Worm (Caenorhabditis elegans) whole organism, L1 larva: Measurements from ENCODE around the gene C04F5.9.

Experiments used
- C34B4.2 ChIP-seq: sonication (generic microtip); optimal IDR thresholded peaks from 2 replicates; lab custom pipeline; 2017; ENCODE audit warnings: mild to moderate bottlenecking, missing genetic modification characterization, missing compliant biosample characterization
- F16B12.6 ChIP-seq: fragments of 150-350 bp; optimal IDR thresholded peaks from 2 replicates; lab custom pipeline; 2014; ENCODE audit warnings: missing biosample characterization, missing genetic modification characterization
- Y116A8C.19 ChIP-seq: sonication (generic microtip); optimal IDR thresholded peaks from 2 replicates; lab custom pipeline; 2016; ENCODE audit warnings: missing compliant biosample characterization, missing genetic modification characterization, borderline replicate concordance
- aha-1 ChIP-seq: fragments of 150-350 bp; optimal IDR thresholded peaks from 2 replicates; lab custom pipeline; 2014; ENCODE audit warnings: missing biosample characterization, missing genetic modification characterization
- alr-1 ChIP-seq: fragments of 200-800 bp; sonication (Bioruptor generic); optimal IDR thresholded peaks from 2 replicates; lab custom pipeline; 2018; ENCODE audit warnings: borderline replicate concordance, mild to moderate bottlenecking, missing genetic modification characterization, missing compliant biosample characterization
- aly-2 ChIP-seq: fragments of 150-350 bp; optimal IDR thresholded peaks from 2 replicates; lab custom pipeline; 2014; ENCODE audit warnings: missing biosample characterization, missing genetic modification characterization
- blmp-1 ChIP-seq: fragments of 150-350 bp; optimal IDR thresholded peaks from 2 replicates; lab custom pipeline; 2014; ENCODE audit warnings: missing biosample characterization, missing genetic modification characterization
- ceh-63 ChIP-seq: fragments of 200-800 bp; sonication (Bioruptor generic); optimal IDR thresholded peaks from 2 replicates; lab custom pipeline; 2018; ENCODE audit warnings: mild to moderate bottlenecking, missing genetic modification characterization, missing compliant biosample characterization
- ceh-82 ChIP-seq, 3 experiments: fragments of 150-350 bp in 1 of 3; sonication (generic microtip) in 2 of 3; optimal IDR thresholded peaks; 2 replicates each; lab custom pipeline; 2014 to 2017; ENCODE audit warnings: missing biosample characterization in 3 of 3, missing genetic modification characterization in 3 of 3
- ces-1 ChIP-seq: fragments of 150-350 bp; optimal IDR thresholded peaks from 2 replicates; lab custom pipeline; 2014; ENCODE audit warnings: missing biosample characterization, missing genetic modification reagents, missing genetic modification characterization
- efl-1 ChIP-seq, 4 experiments: fragments of 150-350 bp; optimal IDR thresholded peaks in 3 of 4; peaks in 1 of 4; 1 replicate in 1 of 4; 2 replicates in 3 of 4; lab custom pipeline; 2014; ENCODE audit warnings: missing biosample characterization in 2 of 4, missing genetic modification characterization in 2 of 4, missing genetic modification reagents in 2 of 4
- egl-27 ChIP-seq, 2 experiments: fragments of 150-350 bp in 1 of 2; sonication (generic microtip); optimal IDR thresholded peaks; 3 replicates each; lab custom pipeline; 2017 to 2018; ENCODE audit warnings: missing biosample characterization in 2 of 2, missing genetic modification characterization in 2 of 2, missing genetic modification reagents in 2 of 2
- elt-2 ChIP-seq: sonication (generic microtip); optimal IDR thresholded peaks from 2 replicates; lab custom pipeline; 2016; ENCODE audit warnings: missing genetic modification characterization, mild to moderate bottlenecking, inconsistent platforms, missing compliant biosample characterization, missing genetic modification reagents
- elt-3 ChIP-seq, 6 experiments: fragments of 150-350 bp in 1 of 6; sonication (generic microtip); optimal IDR thresholded peaks; 2 replicates each; lab custom pipeline; 2017 to 2018; ENCODE audit warnings: missing biosample characterization in 6 of 6, missing genetic modification characterization in 6 of 6, inconsistent platforms in 1 of 6
- fkh-10 ChIP-seq: sonication (generic microtip); optimal IDR thresholded peaks from 2 replicates; lab custom pipeline; 2017; ENCODE audit warnings: missing biosample characterization, missing genetic modification reagents, missing genetic modification characterization
- fkh-4 ChIP-seq: sonication (generic microtip); optimal IDR thresholded peaks from 2 replicates; lab custom pipeline; 2016; ENCODE audit warnings: missing compliant biosample characterization, missing genetic modification characterization, borderline replicate concordance
- fkh-8 ChIP-seq: sonication (generic microtip); optimal IDR thresholded peaks from 2 replicates; lab custom pipeline; 2016; ENCODE audit warnings: mild to moderate bottlenecking, missing genetic modification characterization, missing compliant biosample characterization
- grh-1 ChIP-seq: fragments of 200-800 bp; sonication (Bioruptor generic); IDR thresholded peaks from 2 replicates; pipeline ENCODE4 v1.3.6; 2022; ENCODE audit warnings: missing genetic modification reagents, missing genetic modification characterization, missing compliant biosample characterization
- hlh-4 ChIP-seq: sonication (generic microtip); optimal IDR thresholded peaks from 2 replicates; lab custom pipeline; 2016; ENCODE audit warnings: mild to moderate bottlenecking, missing genetic modification characterization, missing compliant biosample characterization
- isw-1 ChIP-seq: fragments of 200-800 bp; sonication (Bioruptor generic); IDR thresholded peaks from 2 replicates; pipeline ENCODE4 v1.3.6; 2022; ENCODE audit warnings: missing genetic modification characterization, missing compliant biosample characterization
- jun-1 ChIP-seq: fragments of 150-350 bp; optimal IDR thresholded peaks from 2 replicates; lab custom pipeline; 2014; ENCODE audit warnings: missing biosample characterization, missing genetic modification reagents, missing genetic modification characterization
- lin-13 ChIP-seq: fragments of 150-350 bp; optimal IDR thresholded peaks from 2 replicates; lab custom pipeline; 2014; ENCODE audit warnings: missing biosample characterization, missing genetic modification reagents, missing genetic modification characterization
- lin-14 ChIP-seq: fragments of 200-800 bp; sonication (Bioruptor generic); optimal IDR thresholded peaks from 2 replicates; lab custom pipeline; 2018; ENCODE audit warnings: mild to moderate bottlenecking, missing genetic modification characterization, moderate library complexity, missing compliant biosample characterization
- lin-35 ChIP-seq, 2 experiments: fragments of 150-350 bp; optimal IDR thresholded peaks; 2 replicates each; lab custom pipeline; 2014; ENCODE audit warnings: missing biosample characterization in 2 of 2, missing genetic modification characterization in 2 of 2, missing genetic modification reagents in 2 of 2
- lir-3 ChIP-seq: sonication (generic microtip); optimal IDR thresholded peaks from 2 replicates; lab custom pipeline; 2016; ENCODE audit warnings: mild to moderate bottlenecking, missing genetic modification characterization, moderate library complexity, missing compliant biosample characterization; ENCODE audit not compliant: poor library complexity
- mdl-1 ChIP-seq, 2 experiments: fragments of 150-350 bp; optimal IDR thresholded peaks; 2 replicates each; lab custom pipeline; 2014 to 2017; ENCODE audit warnings: missing biosample characterization in 2 of 2, missing genetic modification characterization in 2 of 2, inconsistent platforms in 1 of 2
- mef-2 ChIP-seq: fragments of 150-350 bp; optimal IDR thresholded peaks from 2 replicates; lab custom pipeline; 2014; ENCODE audit warnings: missing biosample characterization, missing genetic modification characterization
- mep-1 ChIP-seq: fragments of 150-350 bp; optimal IDR thresholded peaks from 2 replicates; lab custom pipeline; 2014; ENCODE audit warnings: missing biosample characterization, missing genetic modification characterization
- nhr-11 ChIP-seq: fragments of 150-350 bp; optimal IDR thresholded peaks from 2 replicates; lab custom pipeline; 2014; ENCODE audit warnings: missing biosample characterization, missing genetic modification characterization
- nhr-12 ChIP-seq: sonication (generic microtip); optimal IDR thresholded peaks from 2 replicates; lab custom pipeline; 2017; ENCODE audit warnings: missing biosample characterization, missing genetic modification characterization
- nhr-19 ChIP-seq: fragments of 200-800 bp; sonication (Bioruptor generic); conservative IDR thresholded peaks from 2 replicates; pipeline ENCODE4 v1.3.6; 2022; ENCODE audit warnings: missing genetic modification characterization, missing compliant biosample characterization
- nhr-20 ChIP-seq: sonication (generic microtip); optimal IDR thresholded peaks from 2 replicates; lab custom pipeline; 2016; ENCODE audit warnings: mild to moderate bottlenecking, missing genetic modification characterization, missing compliant biosample characterization
- nhr-237 ChIP-seq: fragments of 150-350 bp; optimal IDR thresholded peaks from 2 replicates; lab custom pipeline; 2014; ENCODE audit warnings: missing biosample characterization, missing genetic modification characterization
- nhr-28 ChIP-seq: fragments of 150-350 bp; optimal IDR thresholded peaks from 2 replicates; lab custom pipeline; 2014; ENCODE audit warnings: missing biosample characterization, missing genetic modification characterization
- nhr-47 ChIP-seq: sonication (generic microtip); optimal IDR thresholded peaks from 2 replicates; lab custom pipeline; 2016; ENCODE audit warnings: mild to moderate bottlenecking, missing genetic modification characterization, moderate library complexity, missing compliant biosample characterization
- nhr-76 ChIP-seq: sonication (generic microtip); optimal IDR thresholded peaks from 2 replicates; lab custom pipeline; 2017; ENCODE audit warnings: missing biosample characterization, missing genetic modification characterization
- nhr-77 ChIP-seq: fragments of 150-350 bp; optimal IDR thresholded peaks from 2 replicates; lab custom pipeline; 2014; ENCODE audit warnings: missing biosample characterization, missing genetic modification characterization
- nhr-84 ChIP-seq: sonication (generic microtip); optimal IDR thresholded peaks from 2 replicates; lab custom pipeline; 2017; ENCODE audit warnings: missing biosample characterization, missing genetic modification characterization
- nhr-85 ChIP-seq: sonication (generic microtip); peaks from one replicate; lab custom pipeline; 2016; ENCODE audit warnings: missing genetic modification characterization, inconsistent platforms, missing compliant biosample characterization
- nhr-90 ChIP-seq: sonication (generic microtip); optimal IDR thresholded peaks from 2 replicates; lab custom pipeline; 2016; ENCODE audit warnings: mild to moderate bottlenecking, missing genetic modification characterization, missing compliant biosample characterization; ENCODE audit not compliant: poor library complexity
- pag-3 ChIP-seq: sonication (generic microtip); optimal IDR thresholded peaks from 2 replicates; lab custom pipeline; 2017; ENCODE audit warnings: missing genetic modification characterization, mild to moderate bottlenecking, missing compliant biosample characterization, antibody characterized with exemption, borderline replicate concordance; ENCODE audit not compliant: insufficient read depth
- snpc-4 ChIP-seq: fragments of 150-350 bp; optimal IDR thresholded peaks from 2 replicates; lab custom pipeline; 2014; ENCODE audit warnings: missing biosample characterization, missing genetic modification characterization
- snu-23 ChIP-seq: sonication (generic microtip); optimal IDR thresholded peaks from 2 replicates; lab custom pipeline; 2016; ENCODE audit warnings: missing genetic modification characterization, missing compliant biosample characterization
- sup-37 ChIP-seq: fragments of 200-800 bp; sonication (Bioruptor generic); optimal IDR thresholded peaks from 2 replicates; lab custom pipeline; 2018; ENCODE audit warnings: mild to moderate bottlenecking, missing genetic modification characterization, missing compliant biosample characterization
- swsn-7 ChIP-seq: sonication (generic microtip); optimal IDR thresholded peaks from 2 replicates; lab custom pipeline; 2016; ENCODE audit warnings: missing genetic modification characterization, missing compliant biosample characterization
- tbx-2 ChIP-seq: sonication (generic microtip); optimal IDR thresholded peaks from 2 replicates; lab custom pipeline; 2016; ENCODE audit warnings: missing genetic modification characterization, missing compliant biosample characterization
- unc-130 ChIP-seq: fragments of 150-350 bp; optimal IDR thresholded peaks from 2 replicates; lab custom pipeline; 2017; ENCODE audit warnings: missing biosample characterization, missing genetic modification characterization, inconsistent platforms
- unc-98 ChIP-seq: fragments of 200-800 bp; sonication (Bioruptor generic); IDR thresholded peaks from 2 replicates; pipeline ENCODE4 v1.3.6; 2022; ENCODE audit warnings: missing genetic modification characterization, missing compliant biosample characterization
- vab-15 ChIP-seq: sonication (generic microtip); optimal IDR thresholded peaks from 2 replicates; lab custom pipeline; 2017; ENCODE audit warnings: missing genotype, mild to moderate bottlenecking, missing genetic modification characterization, missing compliant biosample characterization
- zip-4 ChIP-seq: fragments of 200-800 bp; sonication (Bioruptor generic); optimal IDR thresholded peaks from 2 replicates; lab custom pipeline; 2018; ENCODE audit warnings: mild to moderate bottlenecking, missing genetic modification characterization, moderate library complexity, missing compliant biosample characterization
- ztf-4 ChIP-seq: fragments of 150-350 bp; optimal IDR thresholded peaks from 2 replicates; lab custom pipeline; 2014; ENCODE audit warnings: missing biosample characterization, missing genetic modification characterization

The C04F5.9 gene

DNA sequence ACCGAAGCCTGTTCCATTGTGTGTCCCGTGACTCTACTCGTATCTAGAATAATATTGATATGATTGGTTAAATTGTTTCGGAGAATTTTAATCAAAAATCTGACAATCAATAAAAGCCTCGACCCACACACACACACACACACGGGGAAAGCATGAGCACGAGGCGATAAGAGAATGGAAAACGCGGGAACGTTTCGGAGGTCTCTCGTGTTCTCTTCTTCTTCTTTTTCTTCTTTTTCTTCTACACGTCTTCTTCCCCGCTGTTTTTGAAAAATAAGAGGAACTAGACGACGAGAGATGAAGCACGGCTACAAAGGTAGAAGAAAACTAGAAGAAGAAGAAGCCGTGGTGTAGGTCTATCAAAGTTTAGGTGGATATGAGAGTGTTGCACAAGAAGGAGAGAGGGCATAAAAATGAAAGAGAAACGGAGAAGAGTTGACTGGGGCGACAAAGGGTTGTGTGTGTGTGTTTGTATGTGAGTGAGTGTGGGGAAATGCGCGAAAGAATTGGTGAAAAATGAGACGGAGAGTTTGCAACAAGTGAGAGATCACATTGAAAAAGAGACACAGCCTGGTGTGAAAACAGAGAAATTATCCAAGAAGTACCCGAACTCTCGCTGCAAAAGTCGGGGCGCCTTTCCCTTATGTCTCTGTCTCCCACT, 54.1 kb downstream of the C04F5.9 start, which contains the start of gene mlk-1:
mlk-1 (minus strand) TSS at position 51 of the 661 bp plus-strand sequence.
- TF ChIP-seq elt-3 (tag; optimal IDR thresholded peaks at IDR 0.05; lab: Kevin White, UChicago) (no peak), snpc-4 (tag; lab: Kevin White, UChicago) (peak; percentile 38), pag-3 (no peak), mep-1 (tag; lab: Kevin White, UChicago) (no peak), vab-15 (no peak), fkh-8 (tag; lab: Kevin White, UChicago) (peak; percentile 79), egl-27 (tag; optimal IDR thresholded peaks at IDR 0.05; lab: Kevin White, UChicago) (no peak), nhr-77 (peak; percentile 53), unc-98 (GFP tag; lab: Robert Waterston, UW) (no peak), nhr-28 (tag; lab: Kevin White, UChicago) (no peak), Y116A8C.19 (tag; lab: Kevin White, UChicago) (no peak), aly-2 (no peak), elt-2 (tag; lab: Kevin White, UChicago) (peak; percentile 48), unc-130 (tag; lab: Kevin White, UChicago) (peak; percentile 18), jun-1 (peak; percentile 36), alr-1 (tag; lab: Kevin White, UChicago) (no peak), ztf-4 (tag; lab: Kevin White, UChicago) (no peak), nhr-19 (no peak; the same call in 1 of the 2 replicates), lin-13 (GFP tag; lab: Kevin White, UChicago) (peak; percentile 8), aha-1 (tag; lab: Kevin White, UChicago) (no peak), grh-1 (GFP tag; lab: Robert Waterston, UW) (no peak), tbx-2 (tag; lab: Kevin White, UChicago) (peak; percentile 58), C34B4.2 (tag; lab: Kevin White, UChicago) (no peak), ceh-63 (GFP tag; lab: Kevin White, UChicago) (no peak), hlh-4 (tag; lab: Kevin White, UChicago) (no peak), efl-1 (optimal IDR thresholded peaks at IDR 0.05; lab: Kevin White, UChicago) (peak; percentile 56 to 68), efl-1 (GFP tag; optimal IDR thresholded peaks at IDR 0.05 in 1 of 2; lab: Kevin White, UChicago) (peak; percentile 37 to 90), snu-23 (GFP tag; lab: Kevin White, UChicago) (peak; percentile 73), nhr-11 (tag; lab: Kevin White, UChicago) (no peak), nhr-237 (tag; lab: Kevin White, UChicago) (no peak), lin-35 (GFP tag; optimal IDR thresholded peaks at IDR 0.05; lab: Kevin White, UChicago) (peak; percentile 21 to 26), swsn-7 (tag; lab: Kevin White, UChicago) (peak; percentile 70), mef-2 (tag; lab: Kevin White, UChicago) (peak; percentile 24), nhr-85 (tag; lab: Kevin White, UChicago) (peak; percentile 51), nhr-12 (tag; lab: Kevin White, UChicago) (no peak), fkh-4 (tag; lab: Kevin White, UChicago) (no peak), blmp-1 (tag; lab: Kevin White, UChicago) (peak; percentile 80), ceh-82 (tag; optimal IDR thresholded peaks at IDR 0.05; lab: Kevin White, UChicago) (peak in 2 of 3 experiments; percentile 27 to 60), fkh-10 (peak; percentile 73), nhr-90 (tag; lab: Kevin White, UChicago) (no peak), zip-4 (no peak), nhr-47 (tag; lab: Kevin White, UChicago) (peak; percentile 62), lin-14 (GFP tag; lab: Kevin White, UChicago) (peak; percentile 96), lir-3 (tag; lab: Kevin White, UChicago) (peak; percentile 19), mdl-1 (tag; optimal IDR thresholded peaks at IDR 0.05; lab: Kevin White, UChicago) (no peak), sup-37 (no peak), nhr-84 (tag; lab: Kevin White, UChicago) (no peak), ces-1 (GFP tag; lab: Kevin White, UChicago) (no peak), nhr-76 (no peak), nhr-20 (tag; lab: Kevin White, UChicago) (peak; percentile 44), F16B12.6 (tag; lab: Kevin White, UChicago) (no peak), isw-1 (GFP tag; lab: Robert Waterston, UW) (peak; percentile 36)
